Worm (Caenorhabditis elegans): ENCODE results near the gene F55A11.6.

Gene F55A11.6

DNA sequence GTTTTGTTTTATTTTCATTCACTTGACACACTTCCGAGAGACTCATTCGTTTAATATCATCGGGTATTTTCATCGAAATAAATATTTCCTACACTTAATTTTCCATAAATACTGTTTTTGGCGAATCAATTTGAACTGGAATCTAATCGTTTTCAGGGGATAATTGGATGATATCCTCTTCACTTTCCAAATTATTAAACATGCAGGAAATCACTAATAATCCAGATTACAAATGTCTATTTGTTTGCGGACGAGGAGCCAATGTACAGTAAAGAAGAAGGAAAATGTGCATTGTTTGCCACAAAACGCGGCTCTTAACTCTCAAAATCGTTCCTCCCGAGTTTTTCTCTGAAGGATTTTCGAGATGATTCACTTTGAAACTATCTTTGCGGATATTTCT is at the start of gene F55A11.6:
Gene F55A11.6, plus strand, starts transcription at position 301 of the 400 bp plus-strand sequence.
- TF ChIP-seq ref-1 (GFP tag; conservative IDR thresholded peaks at IDR 0.05) = no peak
- TF ChIP-seq cog-1 (tag; optimal IDR thresholded peaks at IDR 0.05) = no peak
- TF ChIP-seq ztf-29 (GFP tag; IDR thresholded peaks at IDR 0.05) = no peak
- TF ChIP-seq T22C8.4 (GFP tag; IDR thresholded peaks at IDR 0.05) = no peak
- TF ChIP-seq klf-2 (GFP tag; conservative IDR thresholded peaks at IDR 0.05) = no peak
- TF ChIP-seq ztf-23 (GFP tag; IDR thresholded peaks at IDR 0.05) = no peak
- TF ChIP-seq med-1 (GFP tag; optimal IDR thresholded peaks at IDR 0.05; ENCODE audit: insufficient read depth) = no peak
- no peak for TF ChIP-seq flt-1 (GFP tag; IDR thresholded peaks at IDR 0.05)
- TF ChIP-seq tab-1 (GFP tag; IDR thresholded peaks at IDR 0.05) = no peak

DNA sequence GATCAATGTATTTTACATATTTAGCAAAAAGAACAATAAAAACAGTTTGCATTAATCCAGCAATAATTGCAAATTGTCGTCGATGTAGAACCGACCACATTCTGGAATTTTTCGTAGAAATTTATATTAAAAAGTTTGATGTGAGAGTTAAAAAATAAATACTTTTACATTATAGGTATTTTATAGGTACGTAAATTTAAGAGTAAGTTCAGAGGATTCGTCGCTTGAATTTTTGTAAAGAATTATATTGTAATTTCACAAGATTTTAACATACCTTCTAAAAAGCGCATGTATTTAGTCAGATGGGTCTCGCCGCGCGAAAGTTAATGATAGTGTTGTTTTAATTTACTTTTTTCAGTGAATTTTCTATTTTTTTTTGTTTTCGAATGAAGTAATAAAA is 46.6 kb upstream of the F55A11.6 start, which contains the start of gene rhr-2:
Gene rhr-2, minus strand, starts transcription at position 101 of the 400 bp plus-strand sequence.
- TF ChIP-seq ztf-23 (GFP tag; IDR thresholded peaks at IDR 0.05) (no peak), flt-1 (GFP tag; IDR thresholded peaks at IDR 0.05) (no peak), ztf-29 (GFP tag; IDR thresholded peaks at IDR 0.05) (no peak), med-1 (GFP tag; optimal IDR thresholded peaks at IDR 0.05; ENCODE audit: insufficient read depth) (no peak), T22C8.4 (GFP tag; IDR thresholded peaks at IDR 0.05) (no peak), ref-1 (GFP tag; conservative IDR thresholded peaks at IDR 0.05) (no peak), klf-2 (GFP tag; conservative IDR thresholded peaks at IDR 0.05) (no peak), tab-1 (GFP tag; IDR thresholded peaks at IDR 0.05) (no peak), cog-1 (tag; optimal IDR thresholded peaks at IDR 0.05) (no peak)

DNA sequence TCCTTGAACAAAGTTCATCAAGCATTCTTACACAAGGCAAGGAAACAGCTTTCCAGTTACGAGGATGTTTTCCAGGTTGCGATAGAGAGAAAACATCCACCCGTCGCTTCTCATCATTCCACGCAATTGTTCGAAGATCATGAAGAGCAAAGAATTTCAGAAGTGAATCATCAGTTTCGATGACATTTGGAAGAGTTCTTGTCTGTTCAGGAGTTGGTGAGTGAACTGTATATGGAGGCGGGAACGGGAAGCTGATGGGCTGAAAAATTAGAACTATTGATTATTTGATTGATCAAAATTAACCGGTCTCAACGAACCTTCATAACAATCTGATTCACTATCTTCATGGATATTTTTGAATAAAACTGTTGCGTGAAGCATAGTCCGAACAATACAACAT is 44.6 kb upstream of the F55A11.6 start:
- no peak for TF ChIP-seq flt-1 (GFP tag; IDR thresholded peaks at IDR 0.05)
- no peak for TF ChIP-seq cog-1 (tag; optimal IDR thresholded peaks at IDR 0.05)
- TF ChIP-seq ztf-23 (GFP tag; IDR thresholded peaks at IDR 0.05) = no peak
- no peak for TF ChIP-seq tab-1 (GFP tag; IDR thresholded peaks at IDR 0.05)
- TF ChIP-seq klf-2 (GFP tag; conservative IDR thresholded peaks at IDR 0.05) = no peak
- TF ChIP-seq T22C8.4 (GFP tag; IDR thresholded peaks at IDR 0.05) = no peak
- TF ChIP-seq med-1 (GFP tag; optimal IDR thresholded peaks at IDR 0.05; ENCODE audit: insufficient read depth) = no peak
- TF ChIP-seq ztf-29 (GFP tag; IDR thresholded peaks at IDR 0.05) = no peak
- TF ChIP-seq ref-1 (GFP tag; conservative IDR thresholded peaks at IDR 0.05) = no peak

DNA sequence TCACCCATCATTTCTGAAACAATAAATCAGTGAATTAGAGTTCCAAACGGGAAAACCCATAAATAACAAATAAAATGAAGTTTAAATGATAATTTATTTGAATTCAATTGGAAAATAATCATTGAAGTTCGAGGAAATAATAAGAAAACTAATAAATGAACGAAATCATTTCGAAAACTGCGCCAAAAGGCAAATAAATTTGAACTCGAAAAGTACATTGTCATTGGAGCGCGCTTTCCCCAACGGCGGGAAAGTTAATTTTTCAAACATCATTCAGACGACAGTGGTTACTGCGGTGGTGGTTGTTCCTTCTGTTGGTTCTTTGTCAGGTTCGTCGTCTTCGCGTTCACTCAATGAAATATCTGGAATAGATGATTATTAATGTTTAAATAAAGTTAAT is 43.2 kb upstream of the F55A11.6 start, which contains the start of gene npp-22:
Gene npp-22, minus strand, starts transcription at position 13 of the 400 bp plus-strand sequence.
- TF ChIP-seq med-1 (GFP tag; optimal IDR thresholded peaks at IDR 0.05; ENCODE audit: insufficient read depth) (no peak), klf-2 (GFP tag; conservative IDR thresholded peaks at IDR 0.05) (no peak), T22C8.4 (GFP tag; IDR thresholded peaks at IDR 0.05) (no peak), ztf-23 (GFP tag; IDR thresholded peaks at IDR 0.05) (no peak), cog-1 (tag; optimal IDR thresholded peaks at IDR 0.05) (no peak), ref-1 (GFP tag; conservative IDR thresholded peaks at IDR 0.05) (no peak), ztf-29 (GFP tag; IDR thresholded peaks at IDR 0.05) (no peak), flt-1 (GFP tag; IDR thresholded peaks at IDR 0.05) (no peak), tab-1 (GFP tag; IDR thresholded peaks at IDR 0.05) (no peak)

DNA sequence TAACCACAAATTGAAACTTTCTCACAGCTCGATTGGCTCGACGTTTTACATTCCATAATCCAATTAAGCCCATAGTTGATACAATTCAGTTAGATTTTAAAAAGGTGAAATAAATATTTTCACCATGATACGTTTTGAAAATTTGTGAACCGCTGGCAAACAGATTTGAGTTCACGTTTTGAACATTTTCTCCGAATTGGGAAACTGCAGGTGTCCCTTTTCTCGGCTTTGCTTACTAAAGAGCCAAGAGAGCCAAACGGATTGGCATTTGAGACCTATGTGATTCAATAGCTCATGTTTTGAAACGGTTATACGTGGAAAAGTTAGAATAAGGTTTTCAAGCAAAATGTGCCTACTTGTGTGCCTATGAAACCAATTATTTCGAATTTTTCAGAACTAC is 39.7 kb upstream of the F55A11.6 start, which contains the start of gene spe-42:
Gene spe-42, minus strand, starts transcription at position 101 of the 400 bp plus-strand sequence.
- no peak for TF ChIP-seq T22C8.4 (GFP tag; IDR thresholded peaks at IDR 0.05)
- TF ChIP-seq tab-1 (GFP tag; IDR thresholded peaks at IDR 0.05) = no peak
- no peak for TF ChIP-seq klf-2 (GFP tag; conservative IDR thresholded peaks at IDR 0.05)
- no peak for TF ChIP-seq med-1 (GFP tag; optimal IDR thresholded peaks at IDR 0.05; ENCODE audit: insufficient read depth)
- TF ChIP-seq ref-1 (GFP tag; conservative IDR thresholded peaks at IDR 0.05) = no peak
- TF ChIP-seq cog-1 (tag; optimal IDR thresholded peaks at IDR 0.05) = no peak
- no peak for TF ChIP-seq ztf-29 (GFP tag; IDR thresholded peaks at IDR 0.05)
- no peak for TF ChIP-seq flt-1 (GFP tag; IDR thresholded peaks at IDR 0.05)
- no peak for TF ChIP-seq ztf-23 (GFP tag; IDR thresholded peaks at IDR 0.05)

DNA sequence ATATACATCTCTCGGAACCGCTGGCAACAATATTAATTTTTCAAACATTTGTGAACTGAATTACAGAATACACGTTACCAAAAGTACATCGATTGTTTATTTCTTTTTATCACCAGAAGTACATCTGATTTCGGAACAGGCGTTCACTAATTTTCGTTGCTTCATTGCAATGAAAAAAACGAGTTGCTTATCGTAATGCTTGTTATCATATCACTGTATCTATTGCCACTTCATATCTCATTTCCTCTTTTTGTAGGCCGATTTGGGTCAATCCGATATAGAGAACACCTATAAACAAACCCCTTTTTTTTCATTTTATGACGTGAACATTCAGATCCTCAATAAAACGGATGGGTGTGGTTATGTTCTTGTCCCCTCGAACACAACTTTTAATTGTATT is 39.3 kb upstream of the F55A11.6 start:
- TF ChIP-seq ztf-23 (GFP tag; IDR thresholded peaks at IDR 0.05) = no peak

DNA sequence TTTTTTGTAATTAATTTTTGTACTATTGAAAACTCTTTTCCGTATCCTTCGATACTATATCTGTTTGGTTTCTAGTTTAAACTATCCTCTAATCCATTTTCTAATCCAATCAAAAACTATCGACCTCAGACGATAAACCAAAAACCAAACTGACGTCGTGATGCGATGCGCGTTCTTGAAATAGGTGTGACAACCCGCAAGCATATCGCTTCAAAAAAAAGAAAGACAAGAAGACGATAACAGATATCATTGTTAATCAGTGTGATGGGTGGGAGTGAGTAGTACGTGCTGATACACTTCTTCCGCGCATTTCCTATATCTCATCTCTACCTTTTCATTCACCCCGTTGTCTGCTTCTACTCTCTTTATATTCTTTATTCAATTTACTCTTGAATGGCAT is 36.8 kb upstream of the F55A11.6 start, which contains the start of gene T04F3.1:
Gene T04F3.1, plus strand, starts transcription at position 246 of the 400 bp plus-strand sequence.
- TF ChIP-seq klf-2 (GFP tag; conservative IDR thresholded peaks at IDR 0.05) = no peak
- no peak for TF ChIP-seq med-1 (GFP tag; optimal IDR thresholded peaks at IDR 0.05; ENCODE audit: insufficient read depth)
- TF ChIP-seq T22C8.4 (GFP tag; IDR thresholded peaks at IDR 0.05) = no peak

DNA sequence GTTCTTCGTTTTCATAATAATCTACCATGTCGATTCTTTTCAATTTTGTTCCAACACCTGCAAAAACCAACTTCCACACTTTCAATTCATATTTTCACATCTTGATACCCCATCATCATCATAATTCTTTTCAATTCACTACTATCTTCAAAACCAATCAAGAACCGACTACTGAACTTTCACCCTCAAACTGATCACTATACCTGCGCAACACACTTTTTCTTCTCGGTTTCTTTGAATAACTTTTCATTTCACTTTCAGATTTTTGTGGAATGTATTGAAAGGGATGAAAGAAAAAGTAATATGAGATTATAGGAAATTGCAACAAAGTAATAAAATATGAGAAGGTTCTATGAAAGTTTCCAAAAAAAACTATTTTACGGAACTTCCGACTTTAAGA is 35.6 kb upstream of the F55A11.6 start:
- TF ChIP-seq T22C8.4 (GFP tag; IDR thresholded peaks at IDR 0.05) (no peak), ztf-23 (GFP tag; IDR thresholded peaks at IDR 0.05) (no peak), cog-1 (tag; optimal IDR thresholded peaks at IDR 0.05) (no peak), ref-1 (GFP tag; conservative IDR thresholded peaks at IDR 0.05) (no peak), klf-2 (GFP tag; conservative IDR thresholded peaks at IDR 0.05) (no peak), ztf-29 (GFP tag; IDR thresholded peaks at IDR 0.05) (no peak), tab-1 (GFP tag; IDR thresholded peaks at IDR 0.05) (no peak), flt-1 (GFP tag; IDR thresholded peaks at IDR 0.05) (no peak), med-1 (GFP tag; optimal IDR thresholded peaks at IDR 0.05; ENCODE audit: insufficient read depth) (no peak)

DNA sequence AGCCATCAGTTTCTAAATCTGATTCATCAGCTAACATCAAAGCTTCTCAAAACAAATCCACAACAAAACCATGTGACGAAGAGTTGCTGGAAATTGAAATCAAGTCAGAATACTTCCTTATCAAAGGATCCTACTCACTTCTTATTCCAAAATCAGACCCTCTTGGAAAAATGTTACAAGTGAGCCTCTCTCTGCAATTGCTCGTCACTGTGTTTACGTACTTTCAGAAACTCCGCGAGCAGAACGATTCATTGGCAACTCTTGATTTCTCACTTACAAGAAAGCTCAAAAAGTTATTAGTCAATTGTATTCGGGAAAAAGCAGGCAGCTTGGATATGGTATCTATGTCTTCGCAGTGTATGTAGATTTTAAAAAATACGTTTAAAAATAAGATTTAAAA is 25.2 kb upstream of the F55A11.6 start:
- TF ChIP-seq med-1 (GFP tag; optimal IDR thresholded peaks at IDR 0.05; ENCODE audit: insufficient read depth) = no peak
- TF ChIP-seq tab-1 (GFP tag; IDR thresholded peaks at IDR 0.05) = no peak
- no peak for TF ChIP-seq flt-1 (GFP tag; IDR thresholded peaks at IDR 0.05)
- TF ChIP-seq ztf-23 (GFP tag; IDR thresholded peaks at IDR 0.05) = no peak
- no peak for TF ChIP-seq klf-2 (GFP tag; conservative IDR thresholded peaks at IDR 0.05)
- TF ChIP-seq ztf-29 (GFP tag; IDR thresholded peaks at IDR 0.05) = no peak
- no peak for TF ChIP-seq T22C8.4 (GFP tag; IDR thresholded peaks at IDR 0.05)

DNA sequence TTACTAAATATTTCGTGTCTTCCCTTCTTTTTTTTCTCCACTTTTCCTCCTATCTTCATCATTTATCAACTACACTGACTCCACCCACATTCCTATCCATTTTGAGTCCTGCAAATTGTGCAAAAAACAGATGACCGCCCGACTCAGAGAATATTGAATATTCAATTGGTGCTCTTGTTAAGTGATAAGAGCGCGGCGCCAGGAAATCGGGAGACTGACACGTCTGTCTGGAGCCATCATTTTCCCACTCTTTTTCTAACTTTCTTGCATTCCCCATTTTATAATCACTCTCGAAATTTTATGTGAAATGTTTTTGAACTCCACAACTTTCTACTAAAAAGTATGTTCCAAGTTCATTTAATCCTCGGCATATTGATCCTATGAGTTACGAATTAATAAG is 20.8 kb upstream of the F55A11.6 start:
- TF ChIP-seq ztf-23 (GFP tag; IDR thresholded peaks at IDR 0.05) (no peak), ref-1 (GFP tag; conservative IDR thresholded peaks at IDR 0.05) (no peak), ztf-29 (GFP tag; IDR thresholded peaks at IDR 0.05) (no peak), med-1 (GFP tag; optimal IDR thresholded peaks at IDR 0.05; ENCODE audit: insufficient read depth) (no peak), T22C8.4 (GFP tag; IDR thresholded peaks at IDR 0.05) (no peak), flt-1 (GFP tag; IDR thresholded peaks at IDR 0.05) (no peak), klf-2 (GFP tag; conservative IDR thresholded peaks at IDR 0.05) (no peak), cog-1 (tag; optimal IDR thresholded peaks at IDR 0.05) (no peak), tab-1 (GFP tag; IDR thresholded peaks at IDR 0.05) (no peak)
